Worm (Caenorhabditis elegans) whole organism, L2 larva: ENCODE data around the gene K09C8.2.

Experiments used
- C34F6.9 ChIP-seq: fragments of 150-350 bp; optimal IDR thresholded peaks from 2 replicates; lab custom pipeline; 2014; ENCODE audit warnings: missing biosample characterization, missing genetic modification characterization
- R02D3.7 ChIP-seq: fragments of 150-350 bp; optimal IDR thresholded peaks from 2 replicates; lab custom pipeline; 2014; ENCODE audit warnings: missing biosample characterization, missing genetic modification characterization
- Y55F3AM.14 ChIP-seq: fragments of 200-800 bp; sonication (Bioruptor generic); optimal IDR thresholded peaks from 2 replicates; lab custom pipeline; 2018; ENCODE audit warnings: mild to moderate bottlenecking, missing genetic modification characterization, missing compliant biosample characterization
- aly-2 ChIP-seq: fragments of 150-350 bp; optimal IDR thresholded peaks from 2 replicates; lab custom pipeline; 2014; ENCODE audit warnings: missing biosample characterization, missing genetic modification characterization
- ama-1 ChIP-seq: fragments of 150-350 bp; optimal IDR thresholded peaks from 2 replicates; lab custom pipeline; 2018; ENCODE audit warnings: inconsistent platforms
- ceh-16 ChIP-seq: fragments of 150-350 bp; optimal IDR thresholded peaks from 2 replicates; lab custom pipeline; 2014; ENCODE audit warnings: missing biosample characterization, missing genetic modification characterization
- crh-2 ChIP-seq: sonication (generic microtip); optimal IDR thresholded peaks from 2 replicates; lab custom pipeline; 2017; ENCODE audit warnings: missing biosample characterization, missing genetic modification characterization
- dmd-4 ChIP-seq: sonication (generic microtip); optimal IDR thresholded peaks from 2 replicates; lab custom pipeline; 2017; ENCODE audit warnings: missing biosample characterization, missing genetic modification characterization
- elt-1 ChIP-seq: fragments of 150-350 bp; optimal IDR thresholded peaks from 2 replicates; lab custom pipeline; 2014; ENCODE audit warnings: missing biosample characterization, missing genetic modification characterization
- elt-3 ChIP-seq: sonication (generic microtip); optimal IDR thresholded peaks from 2 replicates; lab custom pipeline; 2017; ENCODE audit warnings: missing biosample characterization, missing genetic modification characterization
- fos-1 ChIP-seq: fragments of 150-350 bp; optimal IDR thresholded peaks from 2 replicates; lab custom pipeline; 2014; ENCODE audit warnings: missing biosample characterization, missing genetic modification characterization
- gmeb-1 ChIP-seq: fragments of 150-350 bp; optimal IDR thresholded peaks from 2 replicates; lab custom pipeline; 2014; ENCODE audit warnings: missing biosample characterization, missing genetic modification characterization
- lin-39 ChIP-seq: fragments of 150-350 bp; optimal IDR thresholded peaks from 2 replicates; lab custom pipeline; 2014; ENCODE audit warnings: missing biosample characterization, missing genetic modification reagents, missing genetic modification characterization
- mab-5 ChIP-seq: fragments of 150-350 bp; optimal IDR thresholded peaks from 2 replicates; lab custom pipeline; 2014; ENCODE audit warnings: missing biosample characterization, missing genetic modification characterization
- mbf-1 ChIP-seq: sonication (generic microtip); optimal IDR thresholded peaks from 2 replicates; lab custom pipeline; 2017; ENCODE audit warnings: missing biosample characterization, missing genetic modification characterization
- mdl-1 ChIP-seq, 2 experiments: fragments of 150-350 bp in 1 of 2; sonication (generic microtip) in 1 of 2; optimal IDR thresholded peaks; 2 replicates each; lab custom pipeline; 2017; ENCODE audit warnings: missing biosample characterization in 2 of 2, missing genetic modification characterization in 2 of 2
- nhr-10 ChIP-seq: sonication (generic microtip); optimal IDR thresholded peaks from 2 replicates; lab custom pipeline; 2017; ENCODE audit warnings: missing biosample characterization, missing genetic modification characterization
- nhr-11 ChIP-seq: fragments of 150-350 bp; optimal IDR thresholded peaks from 2 replicates; lab custom pipeline; 2014; ENCODE audit warnings: missing biosample characterization, missing genetic modification characterization
- nhr-12 ChIP-seq: fragments of 150-350 bp; optimal IDR thresholded peaks from 2 replicates; lab custom pipeline; 2014; ENCODE audit warnings: missing biosample characterization, missing genetic modification characterization
- nhr-129 ChIP-seq: fragments of 150-350 bp; optimal IDR thresholded peaks from 2 replicates; lab custom pipeline; 2014; ENCODE audit warnings: missing biosample characterization, missing genetic modification characterization
- nhr-21 ChIP-seq: fragments of 150-350 bp; optimal IDR thresholded peaks from 2 replicates; lab custom pipeline; 2014; ENCODE audit warnings: missing biosample characterization, missing genetic modification characterization
- nhr-23 ChIP-seq: fragments of 150-350 bp; optimal IDR thresholded peaks from 2 replicates; lab custom pipeline; 2014; ENCODE audit warnings: missing biosample characterization, missing genetic modification reagents, missing genetic modification characterization
- nhr-237 ChIP-seq: fragments of 150-350 bp; optimal IDR thresholded peaks from 2 replicates; lab custom pipeline; 2014; ENCODE audit warnings: missing biosample characterization, missing genetic modification characterization
- nhr-25 ChIP-seq: fragments of 150-350 bp; sonication (generic microtip); optimal IDR thresholded peaks from 3 replicates; lab custom pipeline; 2014; ENCODE audit warnings: missing biosample characterization, missing genetic modification characterization
- nhr-77 ChIP-seq: fragments of 150-350 bp; optimal IDR thresholded peaks from 2 replicates; lab custom pipeline; 2014; ENCODE audit warnings: missing biosample characterization, missing genetic modification characterization
- peb-1 ChIP-seq: fragments of 150-350 bp; optimal IDR thresholded peaks from 2 replicates; lab custom pipeline; 2014; ENCODE audit warnings: missing biosample characterization, missing genetic modification characterization
- sem-4 ChIP-seq: fragments of 150-350 bp; optimal IDR thresholded peaks from 2 replicates; lab custom pipeline; 2014; ENCODE audit warnings: missing biosample characterization, missing genetic modification reagents, missing genetic modification characterization
- skn-1 ChIP-seq: sonication (generic microtip); optimal IDR thresholded peaks from 2 replicates; lab custom pipeline; 2017; ENCODE audit warnings: missing biosample characterization, missing genetic modification characterization
- sma-3 ChIP-seq: sonication (generic microtip); optimal IDR thresholded peaks from 2 replicates; lab custom pipeline; 2016; ENCODE audit warnings: missing genetic modification reagents, missing genetic modification characterization, missing compliant biosample characterization
- unc-39 ChIP-seq: fragments of 150-350 bp; optimal IDR thresholded peaks from 2 replicates; lab custom pipeline; 2014; ENCODE audit warnings: missing biosample characterization, missing genetic modification characterization
- unc-55 ChIP-seq: fragments of 150-350 bp; sonication (generic microtip); optimal IDR thresholded peaks from 3 replicates; lab custom pipeline; 2014; ENCODE audit warnings: missing biosample characterization, missing genetic modification reagents, missing genetic modification characterization
- unc-62 ChIP-seq: fragments of 150-350 bp; optimal IDR thresholded peaks from 2 replicates; lab custom pipeline; 2014; ENCODE audit warnings: missing biosample characterization, missing genetic modification reagents, missing genetic modification characterization
- ztf-1 ChIP-seq: fragments of 200-800 bp; sonication (Bioruptor generic); conservative IDR thresholded peaks from 2 replicates; pipeline ENCODE4 v1.3.6; 2022; ENCODE audit warnings: missing genetic modification characterization, missing compliant biosample characterization
- ztf-11 ChIP-seq: sonication (generic microtip); optimal IDR thresholded peaks from 2 replicates; lab custom pipeline; 2017; ENCODE audit warnings: missing biosample characterization, missing genetic modification characterization

Gene K09C8.2

ce11 chrX:10963453-10964046 lies 4.3 kb downstream of the K09C8.2 start, which contains the start of gene nas-10 (continued):
- TF ChIP-seq unc-62 (GFP tag; lab: Kevin White, UChicago) (no peak), fos-1 (tag; lab: Kevin White, UChicago) (peak; percentile 46)

- TF ChIP-seq gmeb-1 = no peak
- TF ChIP-seq dmd-4 (tag; lab: Kevin White, UChicago) = no peak
- no peak for TF ChIP-seq nhr-11
- TF ChIP-seq nhr-21 = no peak
- no peak for TF ChIP-seq nhr-25 (tag; lab: Kevin White, UChicago)
- TF ChIP-seq unc-55 (GFP tag; lab: Kevin White, UChicago) = no peak
- TF ChIP-seq C34F6.9 = no peak
- no peak for TF ChIP-seq ceh-16 (tag; lab: Kevin White, UChicago)
- TF ChIP-seq mab-5 (tag; lab: Kevin White, UChicago) = no peak
- TF ChIP-seq peb-1 = no peak
- no peak for TF ChIP-seq ztf-1 (GFP tag; lab: Robert Waterston, UW)
- no peak for TF ChIP-seq ama-1 (lab: Kevin White, UChicago)
- TF ChIP-seq ztf-11 (tag; lab: Kevin White, UChicago) = no peak
- TF ChIP-seq sem-4 (tag; lab: Kevin White, UChicago) = no peak
- no peak for TF ChIP-seq elt-1 (tag; lab: Kevin White, UChicago)
- TF ChIP-seq fos-1 (tag; lab: Kevin White, UChicago) = no peak
- TF ChIP-seq elt-3 = no peak
- no peak for TF ChIP-seq nhr-12 (tag; lab: Kevin White, UChicago)
- no peak for TF ChIP-seq skn-1 (tag; lab: Kevin White, UChicago)
Measured at ce11 chrX:10965508-10965907, 6.3 kb downstream of the K09C8.2 start.

- TF ChIP-seq ztf-1 (GFP tag; lab: Robert Waterston, UW) (no peak), aly-2 (tag; lab: Kevin White, UChicago) (no peak), mdl-1 (tag; optimal IDR thresholded peaks at IDR 0.05; lab: Kevin White, UChicago) (no peak), lin-39 (tag; lab: Kevin White, UChicago) (no peak), unc-62 (GFP tag; lab: Kevin White, UChicago) (no peak), dmd-4 (tag; lab: Kevin White, UChicago) (no peak), unc-39 (tag; lab: Kevin White, UChicago) (no peak), nhr-237 (tag; lab: Kevin White, UChicago) (no peak)
Measured at ce11 chrX:10966251-10966650, 7.0 kb downstream of the K09C8.2 start, which contains the start of gene lge-1. lge-1 (plus strand) TSS chrX:10966551.

- TF ChIP-seq crh-2 (tag; lab: Kevin White, UChicago) (no peak), nhr-25 (tag; lab: Kevin White, UChicago) (no peak), mab-5 (tag; lab: Kevin White, UChicago) (no peak), nhr-23 (no peak), nhr-12 (tag; lab: Kevin White, UChicago) (no peak), nhr-21 (no peak), peb-1 (no peak), ama-1 (lab: Kevin White, UChicago) (no peak), sma-3 (GFP tag; lab: Kevin White, UChicago) (no peak), lin-39 (tag; lab: Kevin White, UChicago) (no peak), R02D3.7 (no peak), fos-1 (tag; lab: Kevin White, UChicago) (no peak), nhr-10 (tag; lab: Kevin White, UChicago) (no peak)
- TF ChIP-seq, all 48 proteins: peak for 0
Measured at ce11 chrX:10967698-10968097, 8.5 kb downstream of the K09C8.2 start, which contains the start of gene K09C8.9. K09C8.9 (minus strand) TSS chrX:10967798.

DNA sequence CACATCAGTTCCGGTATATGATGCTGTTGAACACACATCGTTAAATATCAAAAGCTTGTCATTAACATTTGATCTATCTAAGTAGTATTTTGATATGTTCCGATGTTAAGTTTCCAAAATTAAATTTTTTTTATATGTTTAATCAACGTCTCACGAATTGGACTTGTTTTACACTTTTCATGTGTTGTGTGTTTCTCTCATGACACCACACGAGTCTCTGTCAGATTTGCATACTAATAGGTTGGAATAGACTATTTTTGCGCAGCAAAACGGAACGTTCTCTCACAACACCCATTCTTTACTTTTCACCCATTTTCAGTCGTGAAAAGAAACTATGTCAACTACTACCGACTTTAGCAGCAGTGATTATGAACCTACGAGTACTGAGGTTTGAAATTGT lies 11.4 kb downstream of the K09C8.2 start, which contains the start of gene K09C8.8:
Gene K09C8.8, plus strand, starts transcription at position 301 of the 400 bp plus-strand sequence.
- TF ChIP-seq mbf-1 (tag; lab: Kevin White, UChicago) (no peak), unc-39 (tag; lab: Kevin White, UChicago) (no peak), nhr-77 (no peak), Y55F3AM.14 (GFP tag; lab: Kevin White, UChicago) (no peak), ama-1 (lab: Kevin White, UChicago) (no peak), dmd-4 (tag; lab: Kevin White, UChicago) (no peak), nhr-12 (tag; lab: Kevin White, UChicago) (no peak), unc-55 (GFP tag; lab: Kevin White, UChicago) (no peak), nhr-10 (tag; lab: Kevin White, UChicago) (no peak), nhr-129 (tag; lab: Kevin White, UChicago) (no peak), sem-4 (tag; lab: Kevin White, UChicago) (no peak), nhr-25 (tag; lab: Kevin White, UChicago) (no peak)
